Fruit fly (Drosophila melanogaster) S2 (cell line): Measurements from ENCODE around the gene CG31360.

Experiments
- CG8478 ChIP-seq: fragments of >200 bp; optimal IDR thresholded peaks from 2 replicates; lab custom pipeline; 2018
- CTCF ChIP-seq, 2 experiments: fragments of >200 bp; optimal IDR thresholded peaks; 2 replicates each; lab custom pipeline; 2018

dm6 chr3R:17645239-17645638, 39.7 kb upstream of the CG31360 start:
- TF ChIP-seq CG8478 (no peak), CTCF (optimal IDR thresholded peaks at IDR 0.05; lab: Kevin White, UChicago) (no peak)
